Worm (Caenorhabditis elegans): ENCODE measurements around the gene nhr-214.

nhr-214 gene

ce11 chrX:12726129-12726528 is 24.3 kb upstream of the nhr-214 start:
- no peak for TF ChIP-seq mab-5 (tag; optimal IDR thresholded peaks at IDR 0.05)
- no peak for TF ChIP-seq ceh-43 (GFP tag; optimal IDR thresholded peaks at IDR 0.05)
- no peak for TF ChIP-seq sem-2 (GFP tag; optimal IDR thresholded peaks at IDR 0.05)
- TF ChIP-seq hlh-1 (tag; optimal IDR thresholded peaks at IDR 0.05): no peak
- TF ChIP-seq drap-1 (GFP tag; optimal IDR thresholded peaks at IDR 0.05): no peak
- no peak for TF ChIP-seq lin-32 (GFP tag; optimal IDR thresholded peaks at IDR 0.05)
- no peak for TF ChIP-seq ceh-39 (tag; optimal IDR thresholded peaks at IDR 0.05)
- TF ChIP-seq ceh-83 (GFP tag; optimal IDR thresholded peaks at IDR 0.05): no peak

- TF ChIP-seq cnd-1 (tag; optimal IDR thresholded peaks at IDR 0.05) (no peak), flh-1 (GFP tag; optimal IDR thresholded peaks at IDR 0.05) (no peak), nhr-76 (tag; optimal IDR thresholded peaks at IDR 0.05) (no peak), lsy-2 (tag; optimal IDR thresholded peaks at IDR 0.05) (no peak), elt-3 (tag; optimal IDR thresholded peaks at IDR 0.05) (no peak), ham-2 (GFP tag; optimal IDR thresholded peaks at IDR 0.05) (no peak), M03D4.4 (tag; optimal IDR thresholded peaks at IDR 0.05) (no peak), ztf-11 (tag; optimal IDR thresholded peaks at IDR 0.05) (no peak), sem-2 (GFP tag; optimal IDR thresholded peaks at IDR 0.05) (no peak), nhr-2 (tag; optimal IDR thresholded peaks at IDR 0.05) (no peak), bed-3 (GFP tag; optimal IDR thresholded peaks at IDR 0.05) (no peak), nhr-12 (tag; optimal IDR thresholded peaks at IDR 0.05) (no peak), pha-4 (tag; optimal IDR thresholded peaks at IDR 0.05) (no peak), tbx-8 (GFP tag; optimal IDR thresholded peaks at IDR 0.05) (no peak), elt-1 (tag; optimal IDR thresholded peaks at IDR 0.05; ENCODE audit: borderline replicate concordance, insufficient read depth) (no peak), hlh-1 (tag; optimal IDR thresholded peaks at IDR 0.05) (no peak)
Observed at ce11 chrX:12721429-12721828, 19.6 kb upstream of the nhr-214 start.

- TF ChIP-seq flh-1 (GFP tag; optimal IDR thresholded peaks at IDR 0.05): no peak
- TF ChIP-seq ces-1 (GFP tag; optimal IDR thresholded peaks at IDR 0.05): peak; percentile 54
Observed at ce11 chrX:12713014-12713413, 11.2 kb upstream of the nhr-214 start.

ce11 chrX:12712353-12712752 is 10.5 kb upstream of the nhr-214 start, which contains the start of gene rgs-2:
Gene rgs-2, plus strand, starts transcription at chrX:12712653.
- TF ChIP-seq mls-2 (tag; optimal IDR thresholded peaks at IDR 0.05): no peak
- TF ChIP-seq lsy-2 (tag; optimal IDR thresholded peaks at IDR 0.05): no peak
- no peak for TF ChIP-seq nhr-12 (tag; optimal IDR thresholded peaks at IDR 0.05)
- TF ChIP-seq flh-1 (GFP tag; optimal IDR thresholded peaks at IDR 0.05): no peak
- TF ChIP-seq lin-13 (tag; optimal IDR thresholded peaks at IDR 0.05): no peak
- TF ChIP-seq pha-4 (tag; optimal IDR thresholded peaks at IDR 0.05): no peak
- no peak for TF ChIP-seq nhr-76 (tag; optimal IDR thresholded peaks at IDR 0.05)
- TF ChIP-seq drap-1 (GFP tag; optimal IDR thresholded peaks at IDR 0.05): no peak
- no peak for TF ChIP-seq snpc-4 (tag; optimal IDR thresholded peaks at IDR 0.05)
- TF ChIP-seq cnd-1 (tag; optimal IDR thresholded peaks at IDR 0.05): no peak

- TF ChIP-seq hlh-1 (tag; optimal IDR thresholded peaks at IDR 0.05) (no peak), tbx-8 (GFP tag; optimal IDR thresholded peaks at IDR 0.05) (no peak), ceh-39 (tag; optimal IDR thresholded peaks at IDR 0.05) (no peak), mls-2 (tag; optimal IDR thresholded peaks at IDR 0.05) (no peak), cnd-1 (tag; optimal IDR thresholded peaks at IDR 0.05) (no peak), blmp-1 (tag; optimal IDR thresholded peaks at IDR 0.05) (no peak), nhr-237 (tag; optimal IDR thresholded peaks at IDR 0.05) (no peak), lin-32 (GFP tag; optimal IDR thresholded peaks at IDR 0.05) (no peak), snpc-4 (tag; optimal IDR thresholded peaks at IDR 0.05) (no peak), lin-13 (tag; optimal IDR thresholded peaks at IDR 0.05) (no peak), lsy-2 (tag; optimal IDR thresholded peaks at IDR 0.05) (no peak), bed-3 (GFP tag; optimal IDR thresholded peaks at IDR 0.05) (no peak), mep-1 (tag; optimal IDR thresholded peaks at IDR 0.05) (no peak), ceh-83 (GFP tag; optimal IDR thresholded peaks at IDR 0.05) (no peak), unc-120 (tag; optimal IDR thresholded peaks at IDR 0.05; ENCODE audit: poor library complexity, severe bottlenecking) (no peak), nhr-28 (tag; optimal IDR thresholded peaks at IDR 0.05) (no peak), zip-8 (tag; optimal IDR thresholded peaks at IDR 0.05) (no peak)
Observed at ce11 chrX:12704721-12705120, 2.9 kb upstream of the nhr-214 start, which contains the start of gene nhr-272. Gene nhr-272, minus strand, starts transcription at chrX:12704821.

Data from whole organism, mixed stage, embryonic.